Fruit fly (Drosophila melanogaster) whole organism, embryonic: Measurements from ENCODE around the gene obst-B.

ENCODE experiments used
- Awh ChIP-seq: fragments of 200-800 bp; sonication (Bioruptor generic); IDR thresholded peaks from 2 replicates; pipeline ENCODE4, ENCODE4 v1.3.6; 2022; ENCODE audit warnings: missing biosample characterization, missing genetic modification characterization
- Bgb ChIP-seq: fragments of 200-800 bp; sonication (Bioruptor generic); IDR thresholded peaks from 2 replicates; pipeline ENCODE4 v1.3.6; 2022; ENCODE audit warnings: missing biosample characterization, missing genetic modification characterization; ENCODE audit not compliant: partially characterized antibody
- CG10147 ChIP-seq: fragments of 200-800 bp; sonication (Bioruptor generic); optimal IDR thresholded peaks from 2 replicates; lab custom pipeline; 2019; ENCODE audit warnings: missing biosample characterization, mild to moderate bottlenecking, missing genetic modification characterization, moderate library complexity
- CG10431 ChIP-seq: fragments of 200-800 bp; sonication (Bioruptor generic); optimal IDR thresholded peaks from 3 replicates; lab custom pipeline; 2018; ENCODE audit warnings: missing biosample characterization, mild to moderate bottlenecking, missing genetic modification characterization
- CG11560 ChIP-seq: fragments of 200-800 bp; sonication (Bioruptor generic); IDR thresholded peaks from 3 replicates; pipeline ENCODE4 v1.3.6; 2022; ENCODE audit warnings: missing biosample characterization, missing genetic modification characterization
- CG1529 ChIP-seq: fragments of 200-800 bp; sonication (Bioruptor generic); optimal IDR thresholded peaks from 3 replicates; lab custom pipeline; 2018; ENCODE audit warnings: missing biosample characterization, missing genetic modification characterization
- CG16863 ChIP-seq: fragments of 200-800 bp; sonication (Bioruptor generic); optimal IDR thresholded peaks from 3 replicates; lab custom pipeline; 2016; ENCODE audit warnings: missing biosample characterization, missing genetic modification characterization
- CG17829 ChIP-seq: fragments of 200-800 bp; optimal IDR thresholded peaks from 2 replicates; lab custom pipeline; 2019; ENCODE audit warnings: missing biosample characterization, mild to moderate bottlenecking, missing genetic modification characterization, moderate library complexity
- CG1792 ChIP-seq: fragments of 200-800 bp; sonication (Bioruptor generic); optimal IDR thresholded peaks from 2 replicates; lab custom pipeline; 2016; ENCODE audit warnings: missing biosample characterization, missing genetic modification characterization
- CG18011 ChIP-seq: fragments of 200-800 bp; sonication (Bioruptor generic); optimal IDR thresholded peaks from 2 replicates; lab custom pipeline; 2017; ENCODE audit warnings: missing biosample characterization, missing genetic modification characterization, mild to moderate bottlenecking, moderate library complexity, missing genotype
- CG18476 ChIP-seq: fragments of 200-800 bp; sonication (Bioruptor generic); optimal IDR thresholded peaks from 2 replicates; lab custom pipeline; 2016; ENCODE audit warnings: missing biosample characterization, mild to moderate bottlenecking, missing genetic modification characterization
- CG33557 ChIP-seq: fragments of 200-800 bp; sonication (Bioruptor generic); optimal IDR thresholded peaks from 2 replicates; lab custom pipeline; 2019; ENCODE audit warnings: missing biosample characterization, mild to moderate bottlenecking, missing genetic modification characterization, moderate library complexity
- CG34376 ChIP-seq: fragments of 200-800 bp; sonication (Bioruptor generic); optimal IDR thresholded peaks from 2 replicates; lab custom pipeline; 2018; ENCODE audit warnings: missing biosample characterization, mild to moderate bottlenecking, missing genetic modification characterization
- CG43689 ChIP-seq: fragments of 200-800 bp; sonication (Bioruptor generic); IDR thresholded peaks from 2 replicates; pipeline ENCODE4 v1.3.6; 2022; ENCODE audit warnings: missing biosample characterization, missing genetic modification characterization
- CG5180 ChIP-seq: fragments of 200-800 bp; sonication (Bioruptor generic); optimal IDR thresholded peaks from 3 replicates; lab custom pipeline; 2017; ENCODE audit warnings: missing biosample characterization, missing genetic modification characterization, mild to moderate bottlenecking, moderate library complexity, missing genetic modification reagents
- CG6254 ChIP-seq: fragments of 200-800 bp; sonication (Bioruptor generic); optimal IDR thresholded peaks from 3 replicates; lab custom pipeline; 2017; ENCODE audit warnings: mild to moderate bottlenecking, missing biosample characterization, missing genetic modification reagents, missing genetic modification characterization
- CG8478 ChIP-seq: fragments of >200 bp; optimal IDR thresholded peaks from 2 replicates; lab custom pipeline; 2018
- CG9215 ChIP-seq: fragments of 200-800 bp; sonication (Bioruptor generic); IDR thresholded peaks from 2 replicates; pipeline ENCODE4 v1.3.6; 2022; ENCODE audit warnings: missing biosample characterization, missing genetic modification characterization
- CG9437 ChIP-seq: fragments of 200-800 bp; sonication (Bioruptor generic); optimal IDR thresholded peaks from 2 replicates; lab custom pipeline; 2018; ENCODE audit warnings: missing biosample characterization, mild to moderate bottlenecking, missing genetic modification characterization
- CG9609 ChIP-seq: fragments of 200-800 bp; sonication (Bioruptor generic); optimal IDR thresholded peaks from 3 replicates; lab custom pipeline; 2016; ENCODE audit warnings: missing biosample characterization, missing genetic modification characterization
- CrebB ChIP-seq: fragments of 200-800 bp; sonication (Bioruptor generic); optimal IDR thresholded peaks from 3 replicates; lab custom pipeline; 2018; ENCODE audit warnings: missing biosample characterization, mild to moderate bottlenecking, missing genetic modification characterization
- Dad ChIP-seq: fragments of 200-800 bp; sonication (Bioruptor generic); optimal IDR thresholded peaks from 3 replicates; lab custom pipeline; 2016; ENCODE audit warnings: missing biosample characterization, missing genetic modification characterization
- Dbx ChIP-seq: fragments of 200-800 bp; sonication (Bioruptor generic); IDR thresholded peaks from 3 replicates; pipeline ENCODE4 v1.3.6; 2022; ENCODE audit warnings: missing biosample characterization, missing genetic modification characterization
- Drgx ChIP-seq: fragments of 200-800 bp; sonication (Bioruptor generic); IDR thresholded peaks from 2 replicates; pipeline ENCODE4 v1.3.6; 2022; ENCODE audit warnings: missing biosample characterization, missing genetic modification characterization
- Hsf ChIP-seq: fragments of 200-800 bp; sonication (Bioruptor generic); optimal IDR thresholded peaks from 3 replicates; lab custom pipeline; 2016; ENCODE audit warnings: missing biosample characterization, missing genetic modification characterization
- MESR4 ChIP-seq: fragments of 200-800 bp; sonication (Bioruptor generic); optimal IDR thresholded peaks from 2 replicates; lab custom pipeline; 2018; ENCODE audit warnings: missing biosample characterization, mild to moderate bottlenecking, missing genetic modification characterization, moderate library complexity
- Neu2 ChIP-seq: fragments of 200-800 bp; sonication (Bioruptor generic); optimal IDR thresholded peaks from 3 replicates; lab custom pipeline; 2016; ENCODE audit warnings: missing biosample characterization, missing genetic modification characterization, borderline replicate concordance
- Poxn ChIP-seq: fragments of 200-800 bp; sonication (Bioruptor generic); IDR thresholded peaks from 2 replicates; pipeline ENCODE4 v1.3.6; 2022; ENCODE audit warnings: missing biosample characterization, missing genetic modification characterization
- Ptx1 ChIP-seq: fragments of 200-800 bp; sonication (Bioruptor generic); IDR thresholded peaks from 2 replicates; pipeline ENCODE4 v1.3.6; 2022; ENCODE audit warnings: missing biosample characterization, missing genetic modification characterization
- Side ChIP-seq: fragments of 200-800 bp; sonication (Bioruptor generic); optimal IDR thresholded peaks from 2 replicates; lab custom pipeline; 2016; ENCODE audit warnings: missing biosample characterization, missing genetic modification characterization
- Sox100B ChIP-seq: fragments of 200-800 bp; sonication (Bioruptor generic); optimal IDR thresholded peaks from 3 replicates; lab custom pipeline; 2018; ENCODE audit warnings: missing biosample characterization, mild to moderate bottlenecking, missing genetic modification characterization
- abd-A ChIP-seq: fragments of 200-800 bp; sonication (Bioruptor generic); optimal IDR thresholded peaks from 3 replicates; lab custom pipeline; 2019; ENCODE audit warnings: missing biosample characterization, mild to moderate bottlenecking, missing genetic modification characterization, moderate library complexity
- amos ChIP-seq: fragments of 200-800 bp; sonication (Bioruptor generic); IDR thresholded peaks from 2 replicates; pipeline ENCODE4 v1.3.6; 2022; ENCODE audit warnings: missing biosample characterization, missing genetic modification characterization; ENCODE audit not compliant: partially characterized antibody
- bowl ChIP-seq: fragments of 200-800 bp; sonication (Bioruptor generic); IDR thresholded peaks from 2 replicates; pipeline ENCODE4 v1.3.6; 2022; ENCODE audit warnings: missing biosample characterization, missing genetic modification characterization
- dati ChIP-seq: fragments of 200-800 bp; sonication (Bioruptor generic); IDR thresholded peaks from 2 replicates; pipeline ENCODE4 v1.3.6; 2022; ENCODE audit warnings: missing biosample characterization, missing genetic modification characterization
- ems ChIP-seq: fragments of 200-800 bp; sonication (Bioruptor generic); optimal IDR thresholded peaks from 3 replicates; lab custom pipeline; 2016; ENCODE audit warnings: missing biosample characterization, missing genetic modification characterization
- fru ChIP-seq: fragments of >200 bp; optimal IDR thresholded peaks from 2 replicates; lab custom pipeline; 2017
- gce ChIP-seq: fragments of 200-800 bp; sonication (Bioruptor generic); IDR thresholded peaks from 3 replicates; pipeline ENCODE4 v1.3.6; 2022; ENCODE audit warnings: missing biosample characterization, missing genetic modification characterization
- gcm ChIP-seq: fragments of 200-800 bp; sonication (Bioruptor generic); optimal IDR thresholded peaks from 2 replicates; lab custom pipeline; 2019; ENCODE audit warnings: missing biosample characterization, mild to moderate bottlenecking, missing genetic modification characterization, moderate library complexity
- grn ChIP-seq: fragments of 200-800 bp; sonication (Bioruptor generic); optimal IDR thresholded peaks from 3 replicates; lab custom pipeline; 2017; ENCODE audit warnings: missing biosample characterization, missing genetic modification characterization
- mirr ChIP-seq: fragments of 200-800 bp; sonication (Bioruptor generic); optimal IDR thresholded peaks from 3 replicates; lab custom pipeline; 2018; ENCODE audit warnings: missing biosample characterization, mild to moderate bottlenecking, missing genetic modification characterization
- nom ChIP-seq: fragments of 200-800 bp; sonication (Bioruptor generic); optimal IDR thresholded peaks from 2 replicates; lab custom pipeline; 2017; ENCODE audit warnings: missing biosample characterization, missing genetic modification characterization, mild to moderate bottlenecking, moderate library complexity, missing genetic modification reagents
- org-1 ChIP-seq: fragments of 200-800 bp; sonication (Bioruptor generic); optimal IDR thresholded peaks from 2 replicates; lab custom pipeline; 2017; ENCODE audit warnings: missing biosample characterization, missing genetic modification characterization
- phol ChIP-seq: fragments of 200-800 bp; sonication (Bioruptor generic); optimal IDR thresholded peaks from 3 replicates; lab custom pipeline; 2018; ENCODE audit warnings: missing biosample characterization, mild to moderate bottlenecking, missing genetic modification characterization, moderate library complexity
- pnt ChIP-seq: fragments of 200-800 bp; sonication (Bioruptor generic); optimal IDR thresholded peaks from 3 replicates; lab custom pipeline; 2016; ENCODE audit warnings: missing biosample characterization, missing genetic modification characterization
- ro ChIP-seq: fragments of 200-800 bp; sonication (Bioruptor generic); IDR thresholded peaks from 2 replicates; pipeline ENCODE4 v1.3.6; 2022; ENCODE audit warnings: missing biosample characterization, missing genetic modification characterization
- sr ChIP-seq: fragments of 200-800 bp; sonication (Bioruptor generic); IDR thresholded peaks from 3 replicates; pipeline ENCODE4 v1.3.6; 2022; ENCODE audit warnings: missing biosample characterization, missing genetic modification characterization
- ssp ChIP-seq: fragments of 200-800 bp; sonication (Bioruptor generic); IDR thresholded peaks from 2 replicates; pipeline ENCODE4 v1.3.6; 2022; ENCODE audit warnings: missing biosample characterization, missing genetic modification characterization
- tin ChIP-seq: fragments of 200-800 bp; sonication (Bioruptor generic); optimal IDR thresholded peaks from 3 replicates; lab custom pipeline; 2016; ENCODE audit warnings: missing biosample characterization, missing genetic modification characterization
- tll ChIP-seq, 2 experiments: fragments of 200-800 bp in 1 of 2; fragments of >200 bp in 1 of 2; sonication (Bioruptor generic) in 1 of 2; optimal IDR thresholded peaks; 2 replicates each; lab custom pipeline; 2017 to 2019; ENCODE audit warnings: missing biosample characterization in 2 of 2, missing genetic modification characterization in 2 of 2, mild to moderate bottlenecking in 1 of 2, moderate library complexity in 1 of 2
- trem ChIP-seq: fragments of 200-800 bp; optimal IDR thresholded peaks from 3 replicates; lab custom pipeline; 2019; ENCODE audit warnings: missing biosample characterization, mild to moderate bottlenecking, missing genetic modification characterization, moderate library complexity
- ttk ChIP-seq: fragments of 200-800 bp; sonication (Bioruptor generic); IDR thresholded peaks from 2 replicates; pipeline ENCODE4 v2.1.2; 2022; ENCODE audit warnings: missing biosample characterization, missing genetic modification characterization

Gene obst-B

DNA sequence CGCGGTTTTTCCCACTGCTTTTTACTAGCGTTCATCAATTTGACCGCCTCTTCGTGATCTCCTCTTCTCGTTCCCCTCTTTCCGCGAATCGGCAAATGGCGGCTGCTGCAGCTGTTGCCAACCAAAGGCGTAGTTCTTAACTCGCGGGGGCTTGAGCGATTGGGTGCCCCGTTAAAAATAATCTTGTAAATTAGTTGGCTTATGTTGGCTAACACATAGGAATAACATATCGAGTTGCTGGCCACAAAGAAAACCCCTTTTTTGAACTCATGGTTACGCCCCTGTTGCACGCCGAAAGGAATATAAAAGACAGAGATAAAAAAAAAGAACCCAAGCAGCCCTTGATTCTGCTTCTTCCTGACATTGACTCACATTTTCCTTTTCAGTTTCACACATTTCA, 24.7 kb downstream of the obst-B start (continued):
- TF ChIP-seq CG1529 (GFP tag; lab: Kevin White, UChicago), result peak; percentile 43
- TF ChIP-seq dati (GFP tag; lab: Robert Waterston, UW), result peak; percentile 77
- peak; percentile 86 for TF ChIP-seq phol
- TF ChIP-seq org-1 (GFP tag; lab: Kevin White, UChicago), result peak; percentile 57
- peak; percentile 77; the same call in 2 of the 3 replicates for TF ChIP-seq sr (GFP tag; lab: Robert Waterston, UW)
- peak; percentile 50 for TF ChIP-seq trem
- TF ChIP-seq ems, result peak; percentile 54
- TF ChIP-seq nom (GFP tag; lab: Kevin White, UChicago), result peak; percentile 91
- TF ChIP-seq CG9609 (GFP tag; lab: Kevin White, UChicago), result peak; percentile 53
- peak; percentile 57 for TF ChIP-seq CG6254 (GFP tag; lab: Kevin White, UChicago)
- TF ChIP-seq CG16863 (GFP tag; lab: Kevin White, UChicago), result peak; percentile 68
- TF ChIP-seq mirr (GFP tag; lab: Kevin White, UChicago), result no peak
- no peak for TF ChIP-seq MESR4 (GFP tag; lab: Kevin White, UChicago)
- no peak for TF ChIP-seq amos
- no peak for TF ChIP-seq CG10431
- TF ChIP-seq tin, result peak; percentile 71
- peak; percentile 88 for TF ChIP-seq Awh (GFP tag; lab: Robert Waterston, UW)
- peak; percentile 55; the same call in 1 of the 2 replicates for TF ChIP-seq CG9215 (GFP tag; lab: Robert Waterston, UW)
- TF ChIP-seq Ptx1, result peak; percentile 87
- no peak for TF ChIP-seq tll (GFP tag; optimal IDR thresholded peaks at IDR 0.05; lab: Kevin White, UChicago)
- TF ChIP-seq fru (lab: Kevin White, UChicago), result no peak
- TF ChIP-seq ttk, result peak; percentile 86
- peak; percentile 69 for TF ChIP-seq ro (GFP tag; lab: Robert Waterston, UW)
- TF ChIP-seq bowl (GFP tag; lab: Robert Waterston, UW), result no peak
- no peak for TF ChIP-seq CG8478
- peak; percentile 22 for TF ChIP-seq CG18476 (GFP tag; lab: Kevin White, UChicago)
- TF ChIP-seq Hsf, result peak; percentile 82
- no peak for TF ChIP-seq CG9437
- no peak for TF ChIP-seq CG18011 (GFP tag; lab: Kevin White, UChicago)
- peak; percentile 84 for TF ChIP-seq pnt (GFP tag; lab: Kevin White, UChicago)
- peak; percentile 52 for TF ChIP-seq Dad
- TF ChIP-seq Poxn (GFP tag; lab: Robert Waterston, UW), result no peak
- peak; percentile 9 for TF ChIP-seq CG33557
- TF ChIP-seq Drgx (GFP tag; lab: Robert Waterston, UW), result peak; percentile 97
- TF ChIP-seq CG1792 (GFP tag; lab: Kevin White, UChicago), result peak; percentile 35
- no peak for TF ChIP-seq CG34376 (GFP tag; lab: Kevin White, UChicago)
- peak; percentile 77; the same call in 2 of the 3 replicates for TF ChIP-seq gce
- TF ChIP-seq Side (GFP tag; lab: Kevin White, UChicago), result peak; percentile 78
- no peak for TF ChIP-seq Dbx
- no peak for TF ChIP-seq CrebB (tag; lab: Kevin White, UChicago)
- TF ChIP-seq CG11560 (tag; lab: Robert Waterston, UW), result 0 out of 3 replicates have a peak, but pooled peaks have one; percentile 40
- peak; percentile 76 for TF ChIP-seq ssp
- no peak for TF ChIP-seq gcm (GFP tag; lab: Kevin White, UChicago)
- peak; percentile 60 for TF ChIP-seq Sox100B (GFP tag; lab: Kevin White, UChicago)
- TF ChIP-seq grn (GFP tag; lab: Kevin White, UChicago), result no peak
- TF ChIP-seq Neu2, result peak; percentile 27
- no peak for TF ChIP-seq CG43689
- peak; percentile 24 for TF ChIP-seq CG5180 (GFP tag; lab: Kevin White, UChicago)
- TF ChIP-seq abd-A (tag; lab: Kevin White, UChicago), result no peak
- TF ChIP-seq Bgb (GFP tag; lab: Robert Waterston, UW), result no peak
- TF ChIP-seq CG10147 (GFP tag; lab: Kevin White, UChicago), result no peak
- TF ChIP-seq CG17829 (tag; lab: Kevin White, UChicago), result peak; percentile 77
